Worm (Caenorhabditis elegans): ENCODE measurements around the gene ZK688.11.

The ZK688.11 gene

ce11 chrIII:7884863-7885262 is at the start of gene ZK688.11:
Gene ZK688.11 (minus strand): TSS chrIII:7884963.
- TF ChIP-seq T23F11.4 (GFP tag; optimal IDR thresholded peaks at IDR 0.05), result no peak
- no peak for TF ChIP-seq C38D4.7 (GFP tag; optimal IDR thresholded peaks at IDR 0.05)
- TF ChIP-seq madf-2 (tag; optimal IDR thresholded peaks at IDR 0.05), result no peak
- no peak for TF ChIP-seq ceh-2 (tag; optimal IDR thresholded peaks at IDR 0.05)
- no peak for TF ChIP-seq hlh-8 (tag; optimal IDR thresholded peaks at IDR 0.05)
- no peak for TF ChIP-seq dve-1 (tag; optimal IDR thresholded peaks at IDR 0.05)
- TF ChIP-seq gmeb-2 (tag; optimal IDR thresholded peaks at IDR 0.05), result no peak
- no peak for TF ChIP-seq fkh-6 (tag; optimal IDR thresholded peaks at IDR 0.05)
- TF ChIP-seq ceh-14 (tag; optimal IDR thresholded peaks at IDR 0.05), result no peak
- TF ChIP-seq fax-1 (tag; optimal IDR thresholded peaks at IDR 0.05), result no peak
- TF ChIP-seq ets-4 (tag; optimal IDR thresholded peaks at IDR 0.05), result no peak

- no peak for TF ChIP-seq ceh-19 (GFP tag; optimal IDR thresholded peaks at IDR 0.05)
These were observed 48.5 kb upstream of the ZK688.11 start, which contains the start of gene ran-2 for ce11 chrIII:7933235-7933634. Gene ran-2 (plus strand): TSS chrIII:7933535.

ce11 chrIII:7928549-7929129 is 43.9 kb upstream of the ZK688.11 start, which contains the start of the genes C29E4.13 and npp-15:
Gene C29E4.13 (minus strand): TSS chrIII:7928717.
Gene npp-15 (plus strand): TSS chrIII:7929043.
- no peak for TF ChIP-seq ref-2 (tag; optimal IDR thresholded peaks at IDR 0.05)
- TF ChIP-seq nfya-1 (tag; optimal IDR thresholded peaks at IDR 0.05), result peak; percentile 20

- TF ChIP-seq ceh-2 (tag; optimal IDR thresholded peaks at IDR 0.05) (peak; percentile 11), hlh-15 (tag; optimal IDR thresholded peaks at IDR 0.05) (no peak), che-1 (tag; optimal IDR thresholded peaks at IDR 0.05) (no peak)
These were observed 41.2 kb upstream of the ZK688.11 start for ce11 chrIII:7925968-7926367.

ce11 chrIII:7924821-7925220 is 40.1 kb upstream of the ZK688.11 start, which contains the start of gene tag-250:
Gene tag-250 (minus strand): TSS chrIII:7924921.
- TF ChIP-seq hlh-15 (tag; optimal IDR thresholded peaks at IDR 0.05) (no peak), hlh-6 (tag; optimal IDR thresholded peaks at IDR 0.05) (no peak), ama-1 (optimal IDR thresholded peaks at IDR 0.05) (no peak), ceh-45 (GFP tag; IDR thresholded peaks at IDR 0.05) (no peak), npax-4 (tag; optimal IDR thresholded peaks at IDR 0.05) (no peak), tbx-2 (tag; optimal IDR thresholded peaks at IDR 0.05) (no peak), ceh-2 (tag; optimal IDR thresholded peaks at IDR 0.05) (no peak), ceh-34 (tag; optimal IDR thresholded peaks at IDR 0.05) (no peak), elt-4 (tag; optimal IDR thresholded peaks at IDR 0.05) (no peak), ceh-24 (tag; optimal IDR thresholded peaks at IDR 0.05) (no peak), unc-3 (GFP tag; conservative IDR thresholded peaks at IDR 0.05) (no peak), unc-3 (tag; optimal IDR thresholded peaks at IDR 0.05) (no peak), syd-9 (tag; optimal IDR thresholded peaks at IDR 0.05) (no peak), K09A11.1 (tag; optimal IDR thresholded peaks at IDR 0.05; ENCODE audit: insufficient read depth) (no peak), odd-2 (tag; optimal IDR thresholded peaks at IDR 0.05) (no peak)

- TF ChIP-seq lin-11 (tag; optimal IDR thresholded peaks at IDR 0.05) (no peak), odd-2 (tag; optimal IDR thresholded peaks at IDR 0.05) (no peak), pha-2 (tag; optimal IDR thresholded peaks at IDR 0.05) (no peak), npax-4 (tag; optimal IDR thresholded peaks at IDR 0.05) (no peak), nfya-1 (tag; optimal IDR thresholded peaks at IDR 0.05) (no peak), ceh-48 (tag; optimal IDR thresholded peaks at IDR 0.05) (no peak), fax-1 (tag; optimal IDR thresholded peaks at IDR 0.05) (no peak), elt-4 (tag; optimal IDR thresholded peaks at IDR 0.05) (no peak), pqm-1 (tag; optimal IDR thresholded peaks at IDR 0.05) (no peak), ama-1 (optimal IDR thresholded peaks at IDR 0.05) (no peak), tbx-7 (tag; optimal IDR thresholded peaks at IDR 0.05) (no peak), Y22D7AL.16 (tag; optimal IDR thresholded peaks at IDR 0.05) (no peak)
These were observed 37.4 kb upstream of the ZK688.11 start, which contains the start of gene C29E4.17 for ce11 chrIII:7922207-7922606. Gene C29E4.17 (plus strand): TSS chrIII:7922507.
